Fruit fly (Drosophila melanogaster) S2 (cell line): ENCODE measurements around the gene MtnA.

ENCODE experiments used
- CG8478 ChIP-seq: fragments of >200 bp; optimal IDR thresholded peaks from 2 replicates; lab custom pipeline; 2018
- CTCF ChIP-seq, 2 experiments: fragments of >200 bp; optimal IDR thresholded peaks; 2 replicates each; lab custom pipeline; 2018

dm6 chr3R:9818295-9818694 lies 34.1 kb upstream of the MtnA start, which contains the start of gene CG9459:
- TF ChIP-seq CTCF (optimal IDR thresholded peaks at IDR 0.05; lab: Kevin White, UChicago) (no peak), CG8478 (lab: Kevin White, UChicago) (no peak)
